Worm (Caenorhabditis elegans) whole organism, late embryonic: ENCODE results near the gene C09G12.5.

Source experiments
- ama-1 ChIP-seq: fragments of 150-350 bp; optimal IDR thresholded peaks from 2 replicates; lab custom pipeline; 2014
- ceh-19 ChIP-seq: fragments of 200-800 bp; sonication (Bioruptor generic); optimal IDR thresholded peaks from 2 replicates; lab custom pipeline; 2018; ENCODE audit warnings: mild to moderate bottlenecking, missing genetic modification characterization, missing compliant biosample characterization
- elt-2 ChIP-seq: sonication (generic microtip); optimal IDR thresholded peaks from 2 replicates; lab custom pipeline; 2016; ENCODE audit warnings: missing genetic modification reagents, missing genetic modification characterization, missing compliant biosample characterization
- eyg-1 ChIP-seq: sonication (generic microtip); optimal IDR thresholded peaks from 2 replicates; lab custom pipeline; 2016; ENCODE audit warnings: missing genotype, missing genetic modification characterization, missing compliant biosample characterization
- fkh-10 ChIP-seq: fragments of 150-350 bp; optimal IDR thresholded peaks from 2 replicates; lab custom pipeline; 2014; ENCODE audit warnings: missing biosample characterization, missing genetic modification reagents, missing genetic modification characterization
- hlh-15 ChIP-seq: sonication (generic microtip); optimal IDR thresholded peaks from 2 replicates; lab custom pipeline; 2016; ENCODE audit warnings: missing genetic modification characterization, missing compliant biosample characterization
- hlh-30 ChIP-seq: sonication (generic microtip); optimal IDR thresholded peaks from 2 replicates; lab custom pipeline; 2017; ENCODE audit warnings: antibody characterized with exemption, missing genetic modification characterization, missing compliant biosample characterization; ENCODE audit not compliant: insufficient read depth
- nfya-1 ChIP-seq: sonication (generic microtip); optimal IDR thresholded peaks from 2 replicates; lab custom pipeline; 2017; ENCODE audit warnings: missing genetic modification characterization, mild to moderate bottlenecking, missing compliant biosample characterization, antibody characterized with exemption, moderate library complexity
- nhr-11 ChIP-seq: fragments of 150-350 bp; optimal IDR thresholded peaks from 2 replicates; lab custom pipeline; 2014; ENCODE audit warnings: missing biosample characterization, missing genetic modification characterization
- odd-2 ChIP-seq: sonication (generic microtip); optimal IDR thresholded peaks from 2 replicates; lab custom pipeline; 2017; ENCODE audit warnings: antibody characterized with exemption, mild to moderate bottlenecking, missing genetic modification characterization, missing compliant biosample characterization
- pros-1 ChIP-seq: fragments of 150-350 bp; optimal IDR thresholded peaks from 2 replicates; lab custom pipeline; 2014; ENCODE audit warnings: missing biosample characterization, missing genetic modification reagents, missing genetic modification characterization
- sox-4 ChIP-seq: sonication (generic microtip); optimal IDR thresholded peaks from 2 replicates; lab custom pipeline; 2017; ENCODE audit warnings: mild to moderate bottlenecking, missing genetic modification characterization, inconsistent platforms, missing compliant biosample characterization
- unc-42 ChIP-seq: sonication (generic microtip); optimal IDR thresholded peaks from 2 replicates; lab custom pipeline; 2016; ENCODE audit warnings: missing genotype, missing genetic modification characterization, missing compliant biosample characterization

DNA sequence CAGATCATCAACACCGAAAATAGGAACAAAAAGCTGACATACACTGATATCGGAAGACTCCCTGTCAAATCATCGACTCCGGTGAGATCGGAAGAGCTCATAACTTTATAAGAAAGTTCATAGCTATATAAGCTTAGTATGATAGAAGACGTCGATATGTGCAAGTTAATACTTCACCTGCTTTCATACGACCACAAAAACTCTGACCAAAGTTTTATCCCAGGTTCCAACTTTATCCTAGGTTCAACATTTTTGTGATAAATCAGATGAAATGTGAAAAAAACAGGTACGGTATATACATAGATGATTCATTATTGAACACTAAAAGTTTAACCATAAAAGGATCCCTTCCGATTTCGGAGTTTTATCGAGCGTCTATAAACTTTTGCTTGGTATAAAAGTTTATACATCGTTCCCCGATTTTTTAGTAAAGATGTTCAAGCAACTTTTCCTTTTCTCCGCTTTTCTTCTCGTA is at the start of gene C09G12.5, which contains the start of gene srz-70:
- no peak for TF ChIP-seq ama-1 (lab: Kevin White, UChicago)
- TF ChIP-seq nhr-11 (tag; lab: Kevin White, UChicago), result no peak
- TF ChIP-seq pros-1 (tag; lab: Kevin White, UChicago), result no peak
- no peak for TF ChIP-seq ceh-19 (GFP tag; lab: Kevin White, UChicago)
- no peak for TF ChIP-seq eyg-1 (tag; lab: Kevin White, UChicago)
- TF ChIP-seq hlh-15, result no peak
- no peak for TF ChIP-seq nfya-1 (tag; lab: Kevin White, UChicago)
- TF ChIP-seq unc-42 (tag; lab: Kevin White, UChicago), result no peak
- TF ChIP-seq elt-2, result no peak
- no peak for TF ChIP-seq hlh-30 (tag; lab: Kevin White, UChicago)
- TF ChIP-seq fkh-10 (GFP tag; lab: Kevin White, UChicago), result no peak
- no peak for TF ChIP-seq odd-2 (tag; lab: Kevin White, UChicago)
- no peak for TF ChIP-seq sox-4 (tag; lab: Kevin White, UChicago)
